Worm (Caenorhabditis elegans) whole organism, L1 larva: Measurements from ENCODE around the gene C03C10.2.

Experiments
- Y116A8C.19 ChIP-seq: sonication (generic microtip); optimal IDR thresholded peaks from 2 replicates; lab custom pipeline; 2016; ENCODE audit warnings: missing compliant biosample characterization, missing genetic modification characterization, borderline replicate concordance
- ama-1 ChIP-seq: fragments of 150-350 bp; optimal IDR thresholded peaks from 2 replicates; lab custom pipeline; 2014
- blmp-1 ChIP-seq: fragments of 150-350 bp; optimal IDR thresholded peaks from 2 replicates; lab custom pipeline; 2014; ENCODE audit warnings: missing biosample characterization, missing genetic modification characterization
- ces-1 ChIP-seq: fragments of 150-350 bp; optimal IDR thresholded peaks from 2 replicates; lab custom pipeline; 2014; ENCODE audit warnings: missing biosample characterization, missing genetic modification reagents, missing genetic modification characterization
- fkh-10 ChIP-seq: sonication (generic microtip); optimal IDR thresholded peaks from 2 replicates; lab custom pipeline; 2017; ENCODE audit warnings: missing biosample characterization, missing genetic modification reagents, missing genetic modification characterization
- grh-1 ChIP-seq: fragments of 200-800 bp; sonication (Bioruptor generic); IDR thresholded peaks from 2 replicates; pipeline ENCODE4 v1.3.6; 2022; ENCODE audit warnings: missing genetic modification reagents, missing genetic modification characterization, missing compliant biosample characterization
- nhr-237 ChIP-seq: fragments of 150-350 bp; optimal IDR thresholded peaks from 2 replicates; lab custom pipeline; 2014; ENCODE audit warnings: missing biosample characterization, missing genetic modification characterization
- skn-1 ChIP-seq: fragments of 150-350 bp; optimal IDR thresholded peaks from 2 replicates; lab custom pipeline; 2014; ENCODE audit warnings: missing biosample characterization, missing genetic modification characterization

DNA sequence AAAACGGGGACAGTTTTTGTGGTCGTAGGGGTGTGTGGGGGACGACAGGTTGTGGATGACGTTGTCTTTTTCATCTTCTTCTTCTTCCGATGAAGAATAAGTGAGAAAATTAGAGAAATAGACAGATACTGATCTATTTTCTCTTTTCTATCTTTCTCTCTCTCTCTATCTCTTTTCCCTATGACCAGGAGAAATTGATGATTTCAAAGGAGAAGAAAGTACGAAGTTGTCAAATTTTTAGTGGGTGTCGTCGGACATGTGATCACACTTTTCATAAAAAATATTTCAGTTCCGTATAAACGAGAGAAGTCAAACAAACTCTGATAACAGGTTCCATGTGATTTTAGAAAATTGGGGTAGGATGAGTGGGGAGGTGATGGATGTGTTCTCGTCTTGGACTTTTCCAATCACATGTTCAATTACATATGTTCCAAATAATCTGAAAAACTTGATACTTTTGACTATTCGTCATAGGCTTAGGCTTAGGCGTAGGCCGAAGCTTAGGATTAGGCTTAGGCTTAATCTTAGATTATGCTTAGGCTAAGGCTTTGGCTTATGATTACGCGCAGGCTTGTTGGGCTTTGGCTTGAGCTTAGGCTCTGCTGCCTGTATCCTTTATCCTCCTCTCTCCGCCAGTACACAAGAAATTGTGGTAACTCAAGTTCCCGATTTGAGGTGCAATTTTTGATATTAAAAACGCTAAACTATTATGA lies 9.2 kb downstream of the C03C10.2 start:
- TF ChIP-seq skn-1 (tag; lab: Kevin White, UChicago) (peak; percentile 88), ces-1 (GFP tag; lab: Kevin White, UChicago) (no peak), ama-1 (no peak), grh-1 (GFP tag; lab: Robert Waterston, UW) (peak; percentile 69), blmp-1 (peak; percentile 94), Y116A8C.19 (tag; lab: Kevin White, UChicago) (no peak), fkh-10 (GFP tag; lab: Kevin White, UChicago) (no peak), nhr-237 (tag; lab: Kevin White, UChicago) (peak; percentile 34)
